Fruit fly (Drosophila melanogaster): ENCODE results near the gene CG43056.

CG43056 gene

dm6 chr2L:4393842-4394421 lies 43.7 kb upstream of the CG43056 start, which contains the start of gene CG3652 (continued):
- TF ChIP-seq Spps (tag; optimal IDR thresholded peaks at IDR 0.05): no peak
- no peak for TF ChIP-seq HLH3B (GFP tag; IDR thresholded peaks at IDR 0.05)
- peak; percentile 30 for TF ChIP-seq Hr3 (GFP tag; optimal IDR thresholded peaks at IDR 0.05)
- no peak for TF ChIP-seq CG5953 (GFP tag; IDR thresholded peaks at IDR 0.05)
- no peak for TF ChIP-seq CG7987 (GFP tag; optimal IDR thresholded peaks at IDR 0.05)
- TF ChIP-seq Six4 (GFP tag; optimal IDR thresholded peaks at IDR 0.05): no peak
- TF ChIP-seq zfh1 (GFP tag; IDR thresholded peaks at IDR 0.05): no peak
- TF ChIP-seq CG6854 (GFP tag; optimal IDR thresholded peaks at IDR 0.05): no peak
- no peak for TF ChIP-seq CG15696 (tag; optimal IDR thresholded peaks at IDR 0.05)
- TF ChIP-seq CG13123 (GFP tag; optimal IDR thresholded peaks at IDR 0.05): no peak
- no peak for TF ChIP-seq CG8089 (GFP tag; optimal IDR thresholded peaks at IDR 0.05)
- TF ChIP-seq CG6272 (GFP tag; IDR thresholded peaks at IDR 0.05): no peak
- TF ChIP-seq ewg (GFP tag; optimal IDR thresholded peaks at IDR 0.05): no peak
- no peak for TF ChIP-seq Ada2b (GFP tag; IDR thresholded peaks at IDR 0.05)
- TF ChIP-seq row (GFP tag; IDR thresholded peaks at IDR 0.05): peak; percentile 70
- no peak for TF ChIP-seq btn (GFP tag; optimal IDR thresholded peaks at IDR 0.05)
- no peak for TF ChIP-seq CG1602 (GFP tag; optimal IDR thresholded peaks at IDR 0.05)
- no peak for TF ChIP-seq Vsx1 (GFP tag; optimal IDR thresholded peaks at IDR 0.05)
- TF ChIP-seq ham (GFP tag; IDR thresholded peaks at IDR 0.05): no peak
- TF ChIP-seq shn (GFP tag; optimal IDR thresholded peaks at IDR 0.05): no peak
- TF ChIP-seq Mes4 (GFP tag; optimal IDR thresholded peaks at IDR 0.05): no peak
- no peak for TF ChIP-seq mirr (GFP tag; optimal IDR thresholded peaks at IDR 0.05)
- TF ChIP-seq CG7357 (GFP tag; IDR thresholded peaks at IDR 0.05): 0 out of 3 replicates have a peak, but pooled peaks have one; percentile 36
- TF ChIP-seq CG4360 (GFP tag; IDR thresholded peaks at IDR 0.05): no peak
- no peak for TF ChIP-seq Tbp (GFP tag; optimal IDR thresholded peaks at IDR 0.05)
- TF ChIP-seq CG15073 (GFP tag; optimal IDR thresholded peaks at IDR 0.05): no peak
- TF ChIP-seq tin (GFP tag; optimal IDR thresholded peaks at IDR 0.05): peak; percentile 33
- no peak for TF ChIP-seq CG11093 (GFP tag; IDR thresholded peaks at IDR 0.05)
- no peak for TF ChIP-seq CG12071 (GFP tag; optimal IDR thresholded peaks at IDR 0.05)
- no peak for TF ChIP-seq repo (GFP tag; optimal IDR thresholded peaks at IDR 0.05)
- peak; percentile 54 for TF ChIP-seq MESR4 (GFP tag; optimal IDR thresholded peaks at IDR 0.05)
- TF ChIP-seq grn (GFP tag; optimal IDR thresholded peaks at IDR 0.05): no peak
- TF ChIP-seq CG32532 (GFP tag; IDR thresholded peaks at IDR 0.05): 0 out of 2 replicates have a peak, but pooled peaks have one; percentile 13
- TF ChIP-seq seq (GFP tag; IDR thresholded peaks at IDR 0.05): no peak
- TF ChIP-seq bbx (GFP tag; IDR thresholded peaks at IDR 0.05; ENCODE audit: partially characterized antibody): 0 out of 2 replicates have a peak, but pooled peaks have one; percentile 14
- no peak for TF ChIP-seq CG16863 (GFP tag; optimal IDR thresholded peaks at IDR 0.05)
- TF ChIP-seq gce (GFP tag; IDR thresholded peaks at IDR 0.05): no peak
- TF ChIP-seq HLH4C (GFP tag; IDR thresholded peaks at IDR 0.05; ENCODE audit: partially characterized antibody): peak; percentile 54
- peak; percentile 52 for TF ChIP-seq CG30403 (GFP tag; optimal IDR thresholded peaks at IDR 0.05)
- TF ChIP-seq org-1 (GFP tag; optimal IDR thresholded peaks at IDR 0.05): no peak
- no peak for TF ChIP-seq CG33557 (GFP tag; optimal IDR thresholded peaks at IDR 0.05)
- peak; percentile 53 for TF ChIP-seq CG7928 (GFP tag; optimal IDR thresholded peaks at IDR 0.05)
- no peak for TF ChIP-seq CG11695 (GFP tag; IDR thresholded peaks at IDR 0.05)
- no peak for TF ChIP-seq hb (GFP tag; IDR thresholded peaks at IDR 0.05; ENCODE audit: partially characterized antibody)
- TF ChIP-seq Mrtf (GFP tag; IDR thresholded peaks at IDR 0.05): no peak
- TF ChIP-seq her (GFP tag; optimal IDR thresholded peaks at IDR 0.05): no peak
- TF ChIP-seq sima (GFP tag; optimal IDR thresholded peaks at IDR 0.05): no peak
- no peak for TF ChIP-seq Oli (tag; optimal IDR thresholded peaks at IDR 0.05)
- peak; percentile 64 for TF ChIP-seq CG2120 (GFP tag; optimal IDR thresholded peaks at IDR 0.05)
- TF ChIP-seq fru (optimal IDR thresholded peaks at IDR 0.05): no peak
- TF ChIP-seq Chrac-16 (GFP tag; optimal IDR thresholded peaks at IDR 0.05): peak; percentile 43
- peak; percentile 31 for TF ChIP-seq CG17829 (tag; optimal IDR thresholded peaks at IDR 0.05)

Measured in whole organism, embryonic.